Fruit fly (Drosophila melanogaster): ENCODE data around the gene CG9519.

- TF ChIP-seq CG34406 (GFP tag; optimal IDR thresholded peaks at IDR 0.05) (no peak), esn (GFP tag; optimal IDR thresholded peaks at IDR 0.05) (no peak)
These were observed 1.7 kb upstream of the CG9519 start for dm6 chrX:14857883-14858282.

Data from whole organism, prepupa.